Fruit fly (Drosophila melanogaster) whole organism, embryonic: ENCODE data around the gene Ppcs.

Experiments used
- Abd-B ChIP-seq: fragments of 200-800 bp; sonication (Bioruptor generic); optimal IDR thresholded peaks from 2 replicates; lab custom pipeline; 2018; ENCODE audit warnings: missing biosample characterization, mild to moderate bottlenecking, missing genetic modification characterization, moderate library complexity
- CG10274 ChIP-seq: fragments of 200-800 bp; sonication (Bioruptor generic); optimal IDR thresholded peaks from 3 replicates; lab custom pipeline; 2017; ENCODE audit warnings: missing biosample characterization, mild to moderate bottlenecking, missing genetic modification characterization
- CG10366 ChIP-seq: fragments of 200-800 bp; sonication (Bioruptor generic); IDR thresholded peaks from 2 replicates; pipeline ENCODE4 v1.3.6; 2022; ENCODE audit warnings: missing biosample characterization, missing genetic modification characterization
- CG10431 ChIP-seq: fragments of 200-800 bp; sonication (Bioruptor generic); optimal IDR thresholded peaks from 3 replicates; lab custom pipeline; 2018; ENCODE audit warnings: missing biosample characterization, mild to moderate bottlenecking, missing genetic modification characterization
- CG11504 ChIP-seq: fragments of 200-800 bp; sonication (Bioruptor generic); optimal IDR thresholded peaks from 3 replicates; lab custom pipeline; 2019; ENCODE audit warnings: missing biosample characterization, mild to moderate bottlenecking, missing genetic modification characterization, moderate library complexity
- CG11723 ChIP-seq: fragments of 200-800 bp; sonication (Bioruptor generic); optimal IDR thresholded peaks from 2 replicates; lab custom pipeline; 2017; ENCODE audit warnings: missing biosample characterization, mild to moderate bottlenecking, missing genetic modification characterization
- CG12155 ChIP-seq: fragments of 200-800 bp; sonication (Bioruptor generic); optimal IDR thresholded peaks from 3 replicates; lab custom pipeline; 2016; ENCODE audit warnings: missing biosample characterization, missing genetic modification characterization
- CG12744 ChIP-seq: fragments of 200-800 bp; sonication (Bioruptor generic); optimal IDR thresholded peaks from 2 replicates; lab custom pipeline; 2016; ENCODE audit warnings: missing biosample characterization, missing genetic modification characterization
- CG12942 ChIP-seq: fragments of 200-800 bp; sonication (Bioruptor generic); optimal IDR thresholded peaks from 3 replicates; lab custom pipeline; 2016; ENCODE audit warnings: missing biosample characterization, missing genetic modification characterization
- CG15601 ChIP-seq: fragments of 200-800 bp; sonication (Bioruptor generic); optimal IDR thresholded peaks from 3 replicates; lab custom pipeline; 2019; ENCODE audit warnings: missing biosample characterization, mild to moderate bottlenecking, missing genetic modification characterization, moderate library complexity
- CG16813 ChIP-seq: fragments of 200-800 bp; sonication (Bioruptor generic); IDR thresholded peaks from 3 replicates; pipeline ENCODE4 v1.3.6; 2022; ENCODE audit warnings: missing biosample characterization, missing genetic modification characterization; ENCODE audit not compliant: partially characterized antibody
- CG17361 ChIP-seq: fragments of 200-800 bp; sonication (Bioruptor generic); IDR thresholded peaks from 3 replicates; pipeline ENCODE4 v1.3.6; 2022; ENCODE audit warnings: missing biosample characterization, missing genetic modification characterization
- CG17802 ChIP-seq: fragments of 200-800 bp; sonication (Bioruptor generic); optimal IDR thresholded peaks from 2 replicates; lab custom pipeline; 2018; ENCODE audit warnings: missing biosample characterization, mild to moderate bottlenecking, missing genetic modification characterization, moderate library complexity
- CG2120 ChIP-seq: fragments of 200-800 bp; sonication (Bioruptor generic); optimal IDR thresholded peaks from 3 replicates; lab custom pipeline; 2016; ENCODE audit warnings: missing biosample characterization, missing genetic modification characterization
- CG2202 ChIP-seq: fragments of 200-800 bp; sonication (Bioruptor generic); optimal IDR thresholded peaks from 2 replicates; lab custom pipeline; 2018; ENCODE audit warnings: missing biosample characterization, mild to moderate bottlenecking, missing genetic modification characterization
- CG34376 ChIP-seq: fragments of 200-800 bp; sonication (Bioruptor generic); optimal IDR thresholded peaks from 2 replicates; lab custom pipeline; 2018; ENCODE audit warnings: missing biosample characterization, mild to moderate bottlenecking, missing genetic modification characterization
- CG5180 ChIP-seq: fragments of 200-800 bp; sonication (Bioruptor generic); optimal IDR thresholded peaks from 3 replicates; lab custom pipeline; 2017; ENCODE audit warnings: missing biosample characterization, missing genetic modification characterization, mild to moderate bottlenecking, moderate library complexity, missing genetic modification reagents
- CG5953 ChIP-seq: fragments of 200-800 bp; sonication (Bioruptor generic); IDR thresholded peaks from 2 replicates; pipeline ENCODE4 v1.3.6; 2022; ENCODE audit warnings: missing biosample characterization, missing genetic modification characterization
- CG6175 ChIP-seq: fragments of 200-800 bp; sonication (Bioruptor generic); IDR thresholded peaks from 3 replicates; pipeline ENCODE4 v1.3.6; 2022; ENCODE audit warnings: missing biosample characterization, missing genetic modification characterization
- CG6689 ChIP-seq: fragments of 200-800 bp; sonication (Bioruptor generic); IDR thresholded peaks from 2 replicates; pipeline ENCODE4 v1.3.6; 2022; ENCODE audit warnings: missing biosample characterization, missing genetic modification characterization
- CG8765 ChIP-seq: fragments of 200-800 bp; sonication (Bioruptor generic); IDR thresholded peaks from 2 replicates; pipeline ENCODE4 v1.3.6; 2022; ENCODE audit warnings: missing biosample characterization, missing genetic modification characterization
- CG8924 ChIP-seq: fragments of 200-800 bp; optimal IDR thresholded peaks from 3 replicates; lab custom pipeline; 2019; ENCODE audit warnings: missing biosample characterization, mild to moderate bottlenecking, missing genetic modification characterization, moderate library complexity
- E2f2 ChIP-seq: fragments of 200-800 bp; sonication (Bioruptor generic); IDR thresholded peaks from 2 replicates; pipeline ENCODE4 v1.3.6; 2022; ENCODE audit warnings: missing biosample characterization, missing genetic modification characterization
- Ets65A ChIP-seq: fragments of 200-800 bp; sonication (Bioruptor generic); peaks from one replicate; lab custom pipeline; 2016; ENCODE audit warnings: missing biosample characterization, missing genetic modification characterization
- Pdp1 ChIP-seq, 2 experiments: fragments of 200-800 bp; sonication (Bioruptor generic); optimal IDR thresholded peaks; 3 replicates each; lab custom pipeline; 2016; ENCODE audit warnings: missing biosample characterization in 2 of 2, missing genetic modification characterization in 2 of 2, mild to moderate bottlenecking in 1 of 2, moderate library complexity in 1 of 2
- Xrp1 ChIP-seq: fragments of 200-800 bp; sonication (Bioruptor generic); IDR thresholded peaks from 2 replicates; pipeline ENCODE4 v1.3.6; 2022; ENCODE audit warnings: missing biosample characterization, missing genetic modification characterization
- abd-A ChIP-seq: fragments of 200-800 bp; sonication (Bioruptor generic); optimal IDR thresholded peaks from 3 replicates; lab custom pipeline; 2019; ENCODE audit warnings: missing biosample characterization, mild to moderate bottlenecking, missing genetic modification characterization, moderate library complexity
- amos ChIP-seq: fragments of 200-800 bp; sonication (Bioruptor generic); IDR thresholded peaks from 2 replicates; pipeline ENCODE4 v1.3.6; 2022; ENCODE audit warnings: missing biosample characterization, missing genetic modification characterization; ENCODE audit not compliant: partially characterized antibody
- az2 ChIP-seq: fragments of 200-800 bp; sonication (Bioruptor generic); optimal IDR thresholded peaks from 3 replicates; lab custom pipeline; 2016; ENCODE audit warnings: missing biosample characterization, missing genetic modification characterization
- caup ChIP-seq: fragments of 200-800 bp; sonication (Bioruptor generic); optimal IDR thresholded peaks from 3 replicates; lab custom pipeline; 2017; ENCODE audit warnings: missing biosample characterization, mild to moderate bottlenecking, missing genetic modification characterization, moderate library complexity; ENCODE audit not compliant: severe bottlenecking
- chm ChIP-seq: fragments of 200-800 bp; sonication (Bioruptor generic); IDR thresholded peaks from 2 replicates; pipeline ENCODE4 v1.3.6; 2022; ENCODE audit warnings: missing biosample characterization, missing genetic modification characterization
- corto ChIP-seq: fragments of 200-800 bp; sonication (Bioruptor generic); optimal IDR thresholded peaks from 2 replicates; lab custom pipeline; 2016; ENCODE audit warnings: missing biosample characterization, mild to moderate bottlenecking, missing genetic modification characterization, moderate library complexity
- dan ChIP-seq: fragments of 200-800 bp; sonication (Bioruptor generic); IDR thresholded peaks from 2 replicates; pipeline ENCODE4 v1.3.6; 2022; ENCODE audit warnings: missing biosample characterization, missing genetic modification characterization
- dmrt99B ChIP-seq: fragments of 200-800 bp; sonication (Bioruptor generic); optimal IDR thresholded peaks from 2 replicates; lab custom pipeline; 2018; ENCODE audit warnings: missing biosample characterization, mild to moderate bottlenecking, missing genetic modification characterization, moderate library complexity
- dpn ChIP-seq, 2 experiments: fragments of 200-800 bp; sonication (Bioruptor generic); optimal IDR thresholded peaks; 3 replicates each; lab custom pipeline; 2016; ENCODE audit warnings: missing biosample characterization in 2 of 2, missing genetic modification characterization in 2 of 2
- exex ChIP-seq: fragments of 200-800 bp; sonication (Bioruptor generic); optimal IDR thresholded peaks from 4 replicates; lab custom pipeline; 2018; ENCODE audit warnings: missing biosample characterization, mild to moderate bottlenecking, missing genetic modification characterization, moderate library complexity
- grau ChIP-seq: fragments of 200-800 bp; optimal IDR thresholded peaks from 3 replicates; lab custom pipeline; 2019; ENCODE audit warnings: missing biosample characterization, mild to moderate bottlenecking, missing genetic modification characterization, moderate library complexity
- kni ChIP-seq: fragments of 200-800 bp; sonication (Bioruptor generic); optimal IDR thresholded peaks from 3 replicates; lab custom pipeline; 2017; ENCODE audit warnings: mild to moderate bottlenecking, missing biosample characterization, missing genetic modification reagents, missing genetic modification characterization
- lbe ChIP-seq: fragments of 200-800 bp; sonication (Bioruptor generic); optimal IDR thresholded peaks from 2 replicates; lab custom pipeline; 2016; ENCODE audit warnings: missing biosample characterization, mild to moderate bottlenecking, missing genetic modification characterization
- mam ChIP-seq: fragments of 200-800 bp; sonication (Bioruptor generic); optimal IDR thresholded peaks from 3 replicates; lab custom pipeline; 2016; ENCODE audit warnings: missing biosample characterization, missing genetic modification characterization
- mirr ChIP-seq: fragments of 200-800 bp; sonication (Bioruptor generic); optimal IDR thresholded peaks from 3 replicates; lab custom pipeline; 2018; ENCODE audit warnings: missing biosample characterization, mild to moderate bottlenecking, missing genetic modification characterization
- pho ChIP-seq: fragments of 200-800 bp; sonication (Bioruptor generic); optimal IDR thresholded peaks from 2 replicates; lab custom pipeline; 2016; ENCODE audit warnings: missing biosample characterization, missing genetic modification characterization
- pum ChIP-seq: fragments of 200-800 bp; sonication (Bioruptor generic); optimal IDR thresholded peaks from 2 replicates; lab custom pipeline; 2016; ENCODE audit warnings: missing biosample characterization, missing genetic modification characterization
- sens ChIP-seq: fragments of 200-800 bp; sonication (Bioruptor generic); peaks from one replicate; lab custom pipeline; 2016; ENCODE audit warnings: missing biosample characterization, missing genetic modification characterization
- sisA ChIP-seq: fragments of 200-800 bp; sonication (Bioruptor generic); IDR thresholded peaks from 2 replicates; pipeline ENCODE4 v1.3.6; 2022; ENCODE audit warnings: missing biosample characterization, missing genetic modification characterization
- sqz ChIP-seq: fragments of 200-800 bp; sonication (Bioruptor generic); optimal IDR thresholded peaks from 3 replicates; lab custom pipeline; 2018; ENCODE audit warnings: missing biosample characterization, mild to moderate bottlenecking, missing genetic modification characterization
- sug ChIP-seq: fragments of 200-800 bp; optimal IDR thresholded peaks from 2 replicates; lab custom pipeline; 2019; ENCODE audit warnings: missing biosample characterization, mild to moderate bottlenecking, missing genetic modification characterization, moderate library complexity
- tin ChIP-seq: fragments of 200-800 bp; sonication (Bioruptor generic); optimal IDR thresholded peaks from 3 replicates; lab custom pipeline; 2016; ENCODE audit warnings: missing biosample characterization, missing genetic modification characterization
- zen2 ChIP-seq: fragments of 200-800 bp; sonication (Bioruptor generic); IDR thresholded peaks from 3 replicates; pipeline ENCODE4 v1.3.6; 2022; ENCODE audit warnings: missing biosample characterization, missing genetic modification characterization; ENCODE audit not compliant: partially characterized antibody
- zfh2 ChIP-seq: fragments of 200-800 bp; sonication (Bioruptor generic); optimal IDR thresholded peaks from 2 replicates; lab custom pipeline; 2016; ENCODE audit warnings: missing biosample characterization, missing genetic modification characterization

Gene Ppcs

dm6 chr3R:19166077-19166778 lies 18.5 kb upstream of the Ppcs start (continued):
- TF ChIP-seq CG2202 (tag; lab: Kevin White, UChicago): no peak
- TF ChIP-seq CG11723 (GFP tag; lab: Kevin White, UChicago): no peak
- no peak for TF ChIP-seq caup (GFP tag; lab: Kevin White, UChicago)
- TF ChIP-seq CG2120 (GFP tag; lab: Kevin White, UChicago): peak; percentile 31
- no peak for TF ChIP-seq CG5953
- TF ChIP-seq exex (tag; lab: Kevin White, UChicago): no peak
- no peak for TF ChIP-seq CG6175
- TF ChIP-seq CG6689 (GFP tag; lab: Robert Waterston, UW): no peak
- TF ChIP-seq CG5180 (GFP tag; lab: Kevin White, UChicago): no peak
- no peak for TF ChIP-seq dmrt99B (tag; lab: Kevin White, UChicago)
- TF ChIP-seq CG17802 (tag; lab: Kevin White, UChicago): no peak
- TF ChIP-seq Pdp1 (GFP tag; optimal IDR thresholded peaks at IDR 0.05; lab: Kevin White, UChicago): peak in 1 of 2 experiments; percentile 37
- no peak for TF ChIP-seq mam (GFP tag; lab: Kevin White, UChicago)
- no peak for TF ChIP-seq dpn (GFP tag; optimal IDR thresholded peaks at IDR 0.05; lab: Kevin White, UChicago)
- TF ChIP-seq kni (GFP tag; lab: Kevin White, UChicago): peak; percentile 75
- no peak; the same call in 1 of the 2 replicates for TF ChIP-seq amos
- TF ChIP-seq Xrp1: peak; percentile 24; the same call in 1 of the 2 replicates
- peak; percentile 97 for TF ChIP-seq sqz (GFP tag; lab: Kevin White, UChicago)
- TF ChIP-seq Ets65A: peak; percentile 3
- no peak for TF ChIP-seq dan (GFP tag; lab: Robert Waterston, UW)
- no peak for TF ChIP-seq CG10366
- peak; percentile 83 for TF ChIP-seq sens
- TF ChIP-seq CG16813 (GFP tag; lab: Robert Waterston, UW): no peak
- peak; percentile 52 for TF ChIP-seq CG10431
- peak; percentile 62 for TF ChIP-seq az2
- no peak for TF ChIP-seq CG12942 (GFP tag; lab: Kevin White, UChicago)
- TF ChIP-seq E2f2 (GFP tag; lab: Robert Waterston, UW): no peak
- TF ChIP-seq grau (tag; lab: Kevin White, UChicago): no peak
- TF ChIP-seq CG8765 (GFP tag; lab: Robert Waterston, UW): no peak
- no peak for TF ChIP-seq lbe (GFP tag; lab: Kevin White, UChicago)
- no peak for TF ChIP-seq mirr
- TF ChIP-seq CG17361 (GFP tag; lab: Robert Waterston, UW): 0 out of 3 replicates have a peak, but pooled peaks have one; percentile 11
- TF ChIP-seq sug (tag; lab: Kevin White, UChicago): no peak
- TF ChIP-seq Abd-B: no peak
- TF ChIP-seq pho (GFP tag; lab: Kevin White, UChicago): peak; percentile 39
- 0 out of 3 replicates have a peak, but pooled peaks have one; percentile 1 for TF ChIP-seq zen2 (GFP tag; lab: Robert Waterston, UW)
- no peak for TF ChIP-seq CG15601 (tag; lab: Kevin White, UChicago)
- no peak for TF ChIP-seq CG11504 (tag; lab: Kevin White, UChicago)
- no peak for TF ChIP-seq CG10274 (GFP tag; lab: Kevin White, UChicago)
- no peak for TF ChIP-seq CG12155
- peak; percentile 12 for TF ChIP-seq abd-A
- no peak for TF ChIP-seq sisA
- TF ChIP-seq chm: 0 out of 2 replicates have a peak, but pooled peaks have one; percentile 17
- TF ChIP-seq CG8924 (tag; lab: Kevin White, UChicago): peak; percentile 56
- no peak for TF ChIP-seq CG12744 (GFP tag; lab: Kevin White, UChicago)
- TF ChIP-seq corto (GFP tag; lab: Kevin White, UChicago): no peak
- TF ChIP-seq tin (GFP tag; lab: Kevin White, UChicago): no peak
- no peak for TF ChIP-seq CG34376
- no peak for TF ChIP-seq pum
- no peak for TF ChIP-seq zfh2 (GFP tag; lab: Kevin White, UChicago)
